Fruit fly (Drosophila melanogaster): ENCODE measurements around the gene CG43061.
"Not testable (repeated sequence)": the region's sequence is repeated elsewhere in the genome, so short reads cannot be mapped to it uniquely, and the experiment has no call there.

Gene CG43061

DNA sequence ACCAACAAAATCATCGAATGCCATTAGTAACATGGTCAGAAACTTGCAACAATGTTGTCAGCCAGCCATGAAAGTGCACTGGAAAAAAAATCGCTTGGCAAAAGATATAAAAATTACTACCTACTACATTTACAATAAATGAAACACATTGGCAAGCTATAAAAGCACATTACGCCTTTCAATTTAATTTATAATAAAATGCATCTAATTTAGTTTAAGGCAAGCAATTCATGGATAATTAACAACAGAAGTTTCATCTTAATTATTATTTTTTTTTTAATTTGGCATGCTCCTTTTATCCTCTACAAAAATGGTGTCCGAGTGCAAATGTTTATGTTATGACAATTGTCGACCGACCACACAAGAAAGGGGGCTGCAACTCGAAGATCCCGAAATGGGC lies 10.5 kb upstream of the CG43061 start:
- no peak for TF ChIP-seq peb (GFP tag; IDR thresholded peaks at IDR 0.05)
- TF ChIP-seq salm (tag; optimal IDR thresholded peaks at IDR 0.05) = no peak
- no peak for TF ChIP-seq CG10462 (GFP tag; optimal IDR thresholded peaks at IDR 0.05)
- no peak for TF ChIP-seq pzg (GFP tag; optimal IDR thresholded peaks at IDR 0.05)
- no peak for TF ChIP-seq vvl (GFP tag; IDR thresholded peaks at IDR 0.05)
- no peak for TF ChIP-seq Sry-β (GFP tag; optimal IDR thresholded peaks at IDR 0.05)

DNA sequence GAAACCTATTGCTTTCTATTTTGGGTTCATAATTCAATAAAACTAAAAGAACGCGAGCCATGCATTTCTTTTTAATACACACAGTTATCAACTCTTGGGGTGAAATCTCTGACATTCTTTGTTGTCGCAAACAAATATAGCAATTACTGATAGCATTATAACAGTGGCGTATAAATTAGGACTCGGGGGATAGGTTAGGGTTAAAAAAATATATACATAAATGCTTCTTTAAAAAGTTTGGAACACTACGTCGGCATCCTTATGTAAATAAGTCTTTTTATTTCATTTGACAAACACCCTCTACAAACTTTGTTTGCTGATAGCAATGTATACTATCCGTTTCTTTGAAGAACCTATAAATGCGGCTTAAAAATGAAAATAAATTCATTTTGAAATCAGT lies 8.6 kb upstream of the CG43061 start, which contains the start of gene CG43060:
Gene CG43060, plus strand, starts transcription at position 382 of the 400 bp plus-strand sequence.
- no peak for TF ChIP-seq CG4854 (GFP tag; optimal IDR thresholded peaks at IDR 0.05)
- no peak for TF ChIP-seq CG31441 (GFP tag; IDR thresholded peaks at IDR 0.05)
- TF ChIP-seq CG10979 (tag; optimal IDR thresholded peaks at IDR 0.05) = no peak
- TF ChIP-seq CG8765 (GFP tag; IDR thresholded peaks at IDR 0.05) = no peak
- no peak for TF ChIP-seq seq (GFP tag; IDR thresholded peaks at IDR 0.05)
- no peak for TF ChIP-seq Side (GFP tag; optimal IDR thresholded peaks at IDR 0.05)
- no peak for TF ChIP-seq CG3838 (GFP tag; optimal IDR thresholded peaks at IDR 0.05)
- TF ChIP-seq pb (GFP tag; optimal IDR thresholded peaks at IDR 0.05) = no peak
- TF ChIP-seq Hand (GFP tag; optimal IDR thresholded peaks at IDR 0.05) = no peak
- TF ChIP-seq Fer1 (GFP tag; optimal IDR thresholded peaks at IDR 0.05) = no peak
- no peak for TF ChIP-seq CG13424 (tag; optimal IDR thresholded peaks at IDR 0.05)
- TF ChIP-seq lbe (GFP tag; optimal IDR thresholded peaks at IDR 0.05) = no peak
- TF ChIP-seq sc (optimal IDR thresholded peaks at IDR 0.05) = no peak
- no peak for TF ChIP-seq sc (GFP tag; optimal IDR thresholded peaks at IDR 0.05)

DNA sequence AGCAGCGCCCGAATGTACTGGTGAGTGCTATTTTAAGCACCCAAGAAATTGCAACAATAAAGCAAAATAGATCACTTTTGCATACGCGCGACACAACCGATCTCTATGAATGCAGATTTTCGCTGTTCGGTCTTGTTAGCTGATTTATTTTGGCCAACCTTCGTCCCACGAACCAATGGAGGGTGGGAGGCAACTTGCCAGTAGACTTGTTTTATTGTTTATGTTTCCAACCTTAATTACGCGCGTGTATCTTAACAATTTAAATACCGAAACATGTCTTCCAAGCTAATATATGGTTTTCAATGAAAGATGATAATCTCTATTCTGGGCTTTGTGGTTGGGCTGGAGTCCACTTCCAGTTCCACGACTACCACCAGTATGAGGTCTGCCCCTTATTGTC lies 606 bp upstream of the CG43061 start, which contains the start of gene CG43618:
Gene CG43618, plus strand, starts transcription at position 301 of the 400 bp plus-strand sequence.
- TF ChIP-seq CG13775 (GFP tag; optimal IDR thresholded peaks at IDR 0.05); D19A (tag; optimal IDR thresholded peaks at IDR 0.05); Asciz (GFP tag; optimal IDR thresholded peaks at IDR 0.05): not testable (repeated sequence)

DNA sequence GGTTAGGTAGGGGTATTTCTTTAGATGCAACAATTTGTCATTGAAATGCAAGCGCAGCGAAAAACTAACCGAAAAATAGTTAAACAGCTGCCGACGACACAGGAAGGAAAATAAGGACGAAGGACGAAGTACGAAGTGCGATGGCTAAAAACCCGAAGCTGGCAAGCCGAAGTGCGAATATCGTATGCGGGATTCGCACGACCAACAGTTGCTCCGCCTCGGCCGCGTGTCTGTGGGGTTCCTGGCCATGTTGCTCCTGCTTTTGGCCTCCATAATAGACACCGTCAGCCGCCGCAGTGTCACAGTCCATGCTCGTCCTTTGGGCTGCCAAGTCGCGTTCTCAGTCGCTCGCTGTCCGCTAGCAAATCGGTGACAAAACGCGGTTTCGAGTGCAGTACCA lies 9.5 kb downstream of the CG43061 start, which contains the start of gene mAChR-B:
Gene mAChR-B, plus strand, starts transcription at position 301 of the 400 bp plus-strand sequence.
- TF ChIP-seq Deaf1 (tag; optimal IDR thresholded peaks at IDR 0.05) (peak; percentile 90), chinmo (GFP tag; IDR thresholded peaks at IDR 0.05; ENCODE audit: partially characterized antibody) (0 out of 4 replicates have a peak, but pooled peaks have one; percentile 23), CG10267 (tag; optimal IDR thresholded peaks at IDR 0.05) (no peak), scrt (GFP tag; optimal IDR thresholded peaks at IDR 0.05) (peak; percentile 0), CG6272 (GFP tag; IDR thresholded peaks at IDR 0.05) (0 out of 2 replicates have a peak, but pooled peaks have one; percentile 21)

DNA sequence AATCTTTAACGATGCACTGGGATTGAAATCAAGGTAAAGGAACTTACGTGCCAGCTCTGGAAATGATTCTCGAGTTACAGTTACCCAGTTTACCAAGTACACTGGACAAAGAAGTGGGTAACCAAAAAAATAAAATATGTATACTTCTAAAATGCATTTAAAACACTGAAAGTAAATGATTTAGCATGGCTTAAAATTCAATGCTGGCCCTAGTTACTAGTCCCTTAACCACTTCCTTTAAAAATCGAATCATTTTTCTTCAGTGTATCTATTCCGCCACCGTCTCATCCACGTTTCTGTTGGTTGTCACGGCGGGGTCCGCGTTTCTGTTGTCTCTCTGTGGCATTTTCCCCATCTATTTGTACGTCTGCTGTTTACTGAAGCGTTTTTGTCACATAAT lies 23.2 kb downstream of the CG43061 start:
- TF ChIP-seq Taf1 (GFP tag; IDR thresholded peaks at IDR 0.05) (0 out of 2 replicates have a peak, but pooled peaks have one; percentile 24), CoRest (tag; optimal IDR thresholded peaks at IDR 0.05) (peak; percentile 21), CG5245 (GFP tag; optimal IDR thresholded peaks at IDR 0.05) (no peak), Aef1 (GFP tag; IDR thresholded peaks at IDR 0.05) (peak; percentile 30; the same call in 2 of the 3 replicates), sisA (GFP tag; IDR thresholded peaks at IDR 0.05) (peak; percentile 50), Lim3 (GFP tag; IDR thresholded peaks at IDR 0.05) (no peak), Ada2b (GFP tag; IDR thresholded peaks at IDR 0.05) (peak; percentile 51), CG6683 (GFP tag; optimal IDR thresholded peaks at IDR 0.05) (no peak), lmd (GFP tag; IDR thresholded peaks at IDR 0.05) (peak; percentile 41), stc (GFP tag; IDR thresholded peaks at IDR 0.05) (peak; percentile 46; the same call in 1 of the 2 replicates), hkb (optimal IDR thresholded peaks at IDR 0.05) (no peak), hkb (GFP tag; IDR thresholded peaks at IDR 0.05) (no peak), Side (GFP tag; optimal IDR thresholded peaks at IDR 0.05) (no peak), ken (GFP tag; IDR thresholded peaks at IDR 0.05) (no peak), psq (GFP tag; optimal IDR thresholded peaks at IDR 0.05) (no peak), tll (GFP tag; optimal IDR thresholded peaks at IDR 0.05) (no peak), CG17361 (GFP tag; IDR thresholded peaks at IDR 0.05) (no peak), hb (GFP tag; IDR thresholded peaks at IDR 0.05; ENCODE audit: partially characterized antibody) (no peak), Ravus (GFP tag; IDR thresholded peaks at IDR 0.05) (no peak)

All from whole organism, embryonic.